Worm (Caenorhabditis elegans) whole organism, L3 larva: Measurements from ENCODE around the gene Y39D8A.1.

Source experiments
- ama-1 ChIP-seq: fragments of 150-350 bp; optimal IDR thresholded peaks from 2 replicates; lab custom pipeline; 2018
- egl-27 ChIP-seq: sonication (generic microtip); optimal IDR thresholded peaks from 4 replicates; lab custom pipeline; 2017; ENCODE audit warnings: missing biosample characterization, missing genetic modification reagents, missing genetic modification characterization
- fkh-10 ChIP-seq: sonication (generic microtip); optimal IDR thresholded peaks from 2 replicates; lab custom pipeline; 2017; ENCODE audit warnings: missing biosample characterization, missing genetic modification reagents, missing genetic modification characterization
- nhr-11 ChIP-seq: fragments of 150-350 bp; optimal IDR thresholded peaks from 2 replicates; lab custom pipeline; 2014; ENCODE audit warnings: missing biosample characterization, missing genetic modification characterization
- nhr-237 ChIP-seq: fragments of 150-350 bp; optimal IDR thresholded peaks from 2 replicates; lab custom pipeline; 2014; ENCODE audit warnings: missing biosample characterization, missing genetic modification characterization
- nhr-67 ChIP-seq: fragments of 150-350 bp; optimal IDR thresholded peaks from 2 replicates; lab custom pipeline; 2014; ENCODE audit warnings: missing biosample characterization, missing genetic modification characterization
- pha-4 ChIP-seq: fragments of 150-350 bp; optimal IDR thresholded peaks from 2 replicates; lab custom pipeline; 2014; ENCODE audit warnings: missing biosample characterization, missing genetic modification reagents, missing genetic modification characterization
- pqm-1 ChIP-seq: fragments of 150-350 bp; optimal IDR thresholded peaks from 2 replicates; lab custom pipeline; 2017; ENCODE audit warnings: missing biosample characterization, missing genetic modification characterization, inconsistent platforms

- TF ChIP-seq nhr-237 (tag; lab: Kevin White, UChicago) = no peak
- no peak for TF ChIP-seq egl-27
- no peak for TF ChIP-seq nhr-67 (tag; lab: Kevin White, UChicago)
- no peak for TF ChIP-seq pqm-1 (tag; lab: Kevin White, UChicago)
- TF ChIP-seq nhr-11 (tag; lab: Kevin White, UChicago) = no peak
- no peak for TF ChIP-seq fkh-10
- no peak for TF ChIP-seq ama-1 (lab: Kevin White, UChicago)
- TF ChIP-seq pha-4 = peak; percentile 27
Observed at ce11 chrV:450757-451501, 32.4 kb downstream of the Y39D8A.1 start, which contains the start of gene nhr-123.
